Fruit fly (Drosophila melanogaster) whole organism, prepupa: ENCODE data around the gene Cpr76Bb.
"Not testable (repeated sequence)": the region's sequence is repeated elsewhere in the genome, so short reads cannot be mapped to it uniquely, and the experiment has no call there.

Source experiments
- Blimp-1 ChIP-seq: fragments of 200-800 bp; sonication (Bioruptor generic); optimal IDR thresholded peaks from 3 replicates; lab custom pipeline; 2017; ENCODE audit warnings: missing biosample characterization, missing genetic modification characterization, mild to moderate bottlenecking, moderate library complexity, missing genetic modification reagents
- CG11294 ChIP-seq: fragments of 200-800 bp; sonication (Bioruptor generic); IDR thresholded peaks from 2 replicates; pipeline ENCODE4 v1.3.6; 2022; ENCODE audit warnings: missing biosample characterization, missing genetic modification characterization
- CG11762 ChIP-seq: fragments of 200-800 bp; sonication (Bioruptor generic); optimal IDR thresholded peaks from 3 replicates; lab custom pipeline; 2016; ENCODE audit warnings: missing biosample characterization, missing genetic modification characterization; ENCODE audit not compliant: insufficient read depth
- CG1621 ChIP-seq: fragments of 200-800 bp; sonication (Bioruptor generic); optimal IDR thresholded peaks from 3 replicates; lab custom pipeline; 2018; ENCODE audit warnings: missing biosample characterization, mild to moderate bottlenecking, missing genetic modification characterization
- CG31627 ChIP-seq: fragments of 200-800 bp; sonication (Bioruptor generic); optimal IDR thresholded peaks from 3 replicates; lab custom pipeline; 2016; ENCODE audit warnings: missing biosample characterization, missing genetic modification characterization
- CG4318 ChIP-seq: fragments of 200-800 bp; sonication (Bioruptor generic); optimal IDR thresholded peaks from 3 replicates; lab custom pipeline; 2017; ENCODE audit warnings: missing biosample characterization, mild to moderate bottlenecking, missing genetic modification characterization
- CG6163 ChIP-seq: fragments of 200-800 bp; sonication (Bioruptor generic); IDR thresholded peaks from 3 replicates; pipeline ENCODE4 v1.3.6; 2022; ENCODE audit warnings: missing biosample characterization, missing genetic modification characterization
- CG6808 ChIP-seq: fragments of 200-800 bp; sonication (Bioruptor generic); optimal IDR thresholded peaks from 3 replicates; lab custom pipeline; 2017; ENCODE audit warnings: missing biosample characterization, missing genetic modification characterization, mild to moderate bottlenecking, moderate library complexity, missing genetic modification reagents
- CG6854 ChIP-seq: fragments of 200-800 bp; sonication (Bioruptor generic); optimal IDR thresholded peaks from 2 replicates; lab custom pipeline; 2017; ENCODE audit warnings: missing biosample characterization, mild to moderate bottlenecking, missing genetic modification characterization
- CG7368 ChIP-seq: fragments of 200-800 bp; sonication (Bioruptor generic); optimal IDR thresholded peaks from 3 replicates; lab custom pipeline; 2016; ENCODE audit warnings: missing biosample characterization, missing genetic modification characterization
- CG8319 ChIP-seq: fragments of 200-800 bp; sonication (Bioruptor generic); optimal IDR thresholded peaks from 3 replicates; lab custom pipeline; 2016; ENCODE audit warnings: missing biosample characterization, missing genetic modification characterization
- CG8632 ChIP-seq: fragments of 200-800 bp; sonication (Bioruptor generic); optimal IDR thresholded peaks from 3 replicates; lab custom pipeline; 2016; ENCODE audit warnings: missing biosample characterization, missing genetic modification characterization
- CG9139 ChIP-seq: fragments of 200-800 bp; sonication (Bioruptor generic); optimal IDR thresholded peaks from 3 replicates; lab custom pipeline; 2017; ENCODE audit warnings: missing biosample characterization, mild to moderate bottlenecking, missing genetic modification characterization
- Eip75B ChIP-seq: fragments of 200-800 bp; sonication (Bioruptor generic); optimal IDR thresholded peaks from 3 replicates; lab custom pipeline; 2016; ENCODE audit warnings: missing biosample characterization, missing genetic modification characterization
- Eip78C ChIP-seq: fragments of 200-800 bp; sonication (Bioruptor generic); peaks from one replicate; lab custom pipeline; 2016; ENCODE audit warnings: missing biosample characterization, missing genetic modification characterization
- Ets96B ChIP-seq: fragments of 200-800 bp; optimal IDR thresholded peaks from 2 replicates; lab custom pipeline; 2019; ENCODE audit warnings: missing biosample characterization, mild to moderate bottlenecking, missing genetic modification characterization, moderate library complexity
- Gug ChIP-seq: fragments of 200-800 bp; sonication (Bioruptor generic); IDR thresholded peaks from 2 replicates; pipeline ENCODE4 v1.3.6; 2022; ENCODE audit warnings: missing biosample characterization, missing genetic modification characterization
- Lpt ChIP-seq: fragments of 200-800 bp; sonication (Bioruptor generic); optimal IDR thresholded peaks from 3 replicates; lab custom pipeline; 2016; ENCODE audit warnings: missing biosample characterization, missing genetic modification characterization
- Smox ChIP-seq: fragments of 200-800 bp; sonication (Bioruptor generic); optimal IDR thresholded peaks from 3 replicates; lab custom pipeline; 2016; ENCODE audit warnings: missing biosample characterization, missing genetic modification characterization
- Sox15 ChIP-seq: fragments of 200-800 bp; sonication (Bioruptor generic); optimal IDR thresholded peaks from 3 replicates; lab custom pipeline; 2016; ENCODE audit warnings: missing biosample characterization, missing genetic modification characterization
- achi ChIP-seq: fragments of 200-800 bp; sonication (Bioruptor generic); optimal IDR thresholded peaks from 3 replicates; lab custom pipeline; 2016; ENCODE audit warnings: missing biosample characterization, missing genetic modification characterization
- acj6 ChIP-seq: fragments of 200-800 bp; sonication (Bioruptor generic); optimal IDR thresholded peaks from 3 replicates; lab custom pipeline; 2016; ENCODE audit warnings: missing biosample characterization, missing genetic modification characterization
- cyc ChIP-seq: fragments of 200-800 bp; sonication (Bioruptor generic); optimal IDR thresholded peaks from 3 replicates; lab custom pipeline; 2016; ENCODE audit warnings: missing biosample characterization, missing genetic modification characterization
- dac ChIP-seq: fragments of 200-800 bp; sonication (Bioruptor generic); optimal IDR thresholded peaks from 2 replicates; lab custom pipeline; 2017; ENCODE audit warnings: missing biosample characterization, mild to moderate bottlenecking, missing genetic modification characterization
- dsx ChIP-seq: fragments of 200-800 bp; optimal IDR thresholded peaks from 3 replicates; lab custom pipeline; 2019; ENCODE audit warnings: missing biosample characterization, mild to moderate bottlenecking, missing genetic modification characterization, moderate library complexity; ENCODE audit not compliant: poor library complexity, severe bottlenecking
- eg ChIP-seq: fragments of 200-800 bp; sonication (Bioruptor generic); IDR thresholded peaks from 3 replicates; pipeline ENCODE4 v1.3.6; 2022; ENCODE audit warnings: missing biosample characterization, missing genetic modification characterization
- fd59A ChIP-seq: fragments of 200-800 bp; sonication (Bioruptor generic); optimal IDR thresholded peaks from 2 replicates; lab custom pipeline; 2017; ENCODE audit warnings: missing biosample characterization, mild to moderate bottlenecking, missing genetic modification characterization, missing genetic modification reagents
- fd85E ChIP-seq: fragments of 200-800 bp; sonication (Bioruptor generic); optimal IDR thresholded peaks from 3 replicates; lab custom pipeline; 2016; ENCODE audit warnings: missing biosample characterization, missing genetic modification characterization
- lz ChIP-seq: fragments of 200-800 bp; sonication (Bioruptor generic); optimal IDR thresholded peaks from 3 replicates; lab custom pipeline; 2016; ENCODE audit warnings: missing biosample characterization, missing genetic modification characterization
- pdm3 ChIP-seq: fragments of 200-800 bp; sonication (Bioruptor generic); optimal IDR thresholded peaks from 3 replicates; lab custom pipeline; 2016; ENCODE audit warnings: missing biosample characterization, missing genetic modification characterization
- salr ChIP-seq, 2 experiments: fragments of 200-800 bp; sonication (Bioruptor generic); optimal IDR thresholded peaks; 3 replicates each; lab custom pipeline; 2016 to 2018; ENCODE audit warnings: missing biosample characterization in 2 of 2, missing genetic modification characterization in 2 of 2, mild to moderate bottlenecking in 1 of 2
- ss ChIP-seq, 2 experiments: fragments of 200-800 bp; sonication (Bioruptor generic); optimal IDR thresholded peaks; 2 replicates in 1 of 2; 3 replicates in 1 of 2; lab custom pipeline; 2017 to 2018; ENCODE audit warnings: mild to moderate bottlenecking in 2 of 2, missing biosample characterization in 2 of 2, missing genetic modification characterization in 2 of 2, moderate library complexity in 1 of 2
- svp ChIP-seq: fragments of 200-800 bp; sonication (Bioruptor generic); peaks from one replicate; lab custom pipeline; 2016; ENCODE audit warnings: missing biosample characterization, missing genetic modification characterization
- topi ChIP-seq: fragments of 200-800 bp; sonication (Bioruptor generic); optimal IDR thresholded peaks from 3 replicates; lab custom pipeline; 2016; ENCODE audit warnings: missing biosample characterization, missing genetic modification characterization

Gene Cpr76Bb

dm6 chr3L:19519349-19519748 is at the start of gene Cpr76Bb:
Cpr76Bb (plus strand) TSS chr3L:19519649.
- no peak for TF ChIP-seq Smox (GFP tag; lab: Kevin White, UChicago)
- TF ChIP-seq cyc (GFP tag; lab: Kevin White, UChicago): no peak
- TF ChIP-seq CG7368 (GFP tag; lab: Kevin White, UChicago): no peak
- TF ChIP-seq fd59A (GFP tag; lab: Kevin White, UChicago): no peak
- TF ChIP-seq pdm3: no peak
- no peak for TF ChIP-seq CG9139 (GFP tag; lab: Kevin White, UChicago)
- TF ChIP-seq topi (GFP tag; lab: Kevin White, UChicago): no peak
- TF ChIP-seq CG6163 (GFP tag; lab: Robert Waterston, UW): no peak
- TF ChIP-seq achi (GFP tag; lab: Kevin White, UChicago): no peak
- TF ChIP-seq Blimp-1 (GFP tag; lab: Kevin White, UChicago): no peak
- TF ChIP-seq CG11762 (GFP tag; lab: Kevin White, UChicago): no peak

dm6 chr3L:19472128-19472527 is 47.3 kb upstream of the Cpr76Bb start, which contains the start of the genes 825-Oak and CG12519:
825-Oak (minus strand) TSS chr3L:19472228.
CG12519 (plus strand) TSS chr3L:19472491.
- not testable (repeated sequence) for TF ChIP-seq cyc (GFP tag; lab: Kevin White, UChicago); Gug (GFP tag; lab: Robert Waterston, UW); CG11294 (GFP tag; lab: Robert Waterston, UW)

- TF ChIP-seq fd85E; Smox (GFP tag; lab: Kevin White, UChicago); CG8632 (GFP tag; lab: Kevin White, UChicago): not testable (repeated sequence)
These were observed 44.0 kb upstream of the Cpr76Bb start, which contains the start of the genes CG18294 and CG32213 for dm6 chr3L:19475478-19475877. CG18294 (minus strand) TSS chr3L:19475578. CG32213 (plus strand) TSS chr3L:19475839.

dm6 chr3L:19481209-19481608 is 38.2 kb upstream of the Cpr76Bb start:
- TF ChIP-seq Eip78C (GFP tag; lab: Kevin White, UChicago): peak; percentile 50
- TF ChIP-seq ss (GFP tag; optimal IDR thresholded peaks at IDR 0.05; lab: Kevin White, UChicago): peak in 1 of 2 experiments; percentile 6
- TF ChIP-seq eg (GFP tag; lab: Robert Waterston, UW): 0 out of 3 replicates have a peak, but pooled peaks have one; percentile 13
- no peak for TF ChIP-seq Ets96B
- TF ChIP-seq svp (GFP tag; lab: Kevin White, UChicago): peak; percentile 19

- TF ChIP-seq topi (GFP tag; lab: Kevin White, UChicago) (no peak), CG7368 (GFP tag; lab: Kevin White, UChicago) (no peak), Sox15 (GFP tag; lab: Kevin White, UChicago) (no peak), CG6854 (GFP tag; lab: Kevin White, UChicago) (no peak), lz (GFP tag; lab: Kevin White, UChicago) (no peak), Gug (GFP tag; lab: Robert Waterston, UW) (no peak), salr (GFP tag; optimal IDR thresholded peaks at IDR 0.05; lab: Kevin White, UChicago) (no peak), Eip75B (GFP tag; lab: Kevin White, UChicago) (no peak), Lpt (GFP tag; lab: Kevin White, UChicago) (no peak), CG1621 (tag; lab: Kevin White, UChicago) (no peak), CG6808 (GFP tag; lab: Kevin White, UChicago) (no peak), CG31627 (GFP tag; lab: Kevin White, UChicago) (no peak), Smox (GFP tag; lab: Kevin White, UChicago) (no peak), fd59A (GFP tag; lab: Kevin White, UChicago) (no peak), CG8319 (GFP tag; lab: Kevin White, UChicago) (no peak), CG4318 (GFP tag; lab: Kevin White, UChicago) (no peak), acj6 (GFP tag; lab: Kevin White, UChicago) (no peak), dac (GFP tag; lab: Kevin White, UChicago) (no peak), dsx (GFP tag; lab: Kevin White, UChicago) (no peak)
These were observed 37.4 kb upstream of the Cpr76Bb start for dm6 chr3L:19482014-19482413.
